Fruit fly (Drosophila melanogaster): ENCODE measurements around the gene CG43078.

CG43078 gene

dm6 chr3L:8607449-8607848 is 30.8 kb downstream of the CG43078 start (continued):
- 0 out of 2 replicates have a peak, but pooled peaks have one; percentile 35 for TF ChIP-seq Gug (GFP tag; IDR thresholded peaks at IDR 0.05)
- TF ChIP-seq eg (GFP tag; IDR thresholded peaks at IDR 0.05), result 0 out of 3 replicates have a peak, but pooled peaks have one; percentile 23
- TF ChIP-seq Sox15 (GFP tag; optimal IDR thresholded peaks at IDR 0.05), result no peak
- no peak for TF ChIP-seq dsx (GFP tag; optimal IDR thresholded peaks at IDR 0.05; ENCODE audit: poor library complexity, severe bottlenecking)
- TF ChIP-seq CG10669 (GFP tag; optimal IDR thresholded peaks at IDR 0.05), result peak; percentile 45
- TF ChIP-seq ss (GFP tag; optimal IDR thresholded peaks at IDR 0.05), result peak in 1 of 2 experiments; percentile 56
- TF ChIP-seq Smox (GFP tag; optimal IDR thresholded peaks at IDR 0.05), result peak; percentile 24
- TF ChIP-seq CG4318 (GFP tag; optimal IDR thresholded peaks at IDR 0.05), result no peak
- TF ChIP-seq Eip93F (GFP tag; optimal IDR thresholded peaks at IDR 0.05), result no peak
- TF ChIP-seq vri (GFP tag; optimal IDR thresholded peaks at IDR 0.05), result no peak
- peak; percentile 85 for TF ChIP-seq Eip78C (GFP tag)
- TF ChIP-seq CG10631 (GFP tag; optimal IDR thresholded peaks at IDR 0.05), result peak; percentile 43
- peak; percentile 23 for TF ChIP-seq acj6 (GFP tag; optimal IDR thresholded peaks at IDR 0.05)
- TF ChIP-seq CG3032 (tag; optimal IDR thresholded peaks at IDR 0.05), result no peak
- no peak for TF ChIP-seq Hr38 (GFP tag; optimal IDR thresholded peaks at IDR 0.05)
- TF ChIP-seq fkh (GFP tag; optimal IDR thresholded peaks at IDR 0.05), result no peak
- TF ChIP-seq fd59A (GFP tag; optimal IDR thresholded peaks at IDR 0.05), result peak; percentile 8

- TF ChIP-seq CG3032 (tag; optimal IDR thresholded peaks at IDR 0.05), result no peak
- TF ChIP-seq CG15336 (GFP tag; IDR thresholded peaks at IDR 0.05), result no peak
- no peak for TF ChIP-seq Sox102F (GFP tag; optimal IDR thresholded peaks at IDR 0.05)
- no peak for TF ChIP-seq dac (GFP tag; optimal IDR thresholded peaks at IDR 0.05)
- TF ChIP-seq salr (GFP tag; optimal IDR thresholded peaks at IDR 0.05), result no peak
- TF ChIP-seq Sox14 (GFP tag; optimal IDR thresholded peaks at IDR 0.05), result no peak
- TF ChIP-seq Sox15 (GFP tag; optimal IDR thresholded peaks at IDR 0.05), result no peak
- no peak for TF ChIP-seq CG8319 (GFP tag; optimal IDR thresholded peaks at IDR 0.05)
- no peak for TF ChIP-seq CG10669 (GFP tag; optimal IDR thresholded peaks at IDR 0.05)
- TF ChIP-seq svp (GFP tag), result no peak
- TF ChIP-seq fd85E (GFP tag; optimal IDR thresholded peaks at IDR 0.05), result no peak
- TF ChIP-seq lz (GFP tag; optimal IDR thresholded peaks at IDR 0.05), result no peak
- no peak for TF ChIP-seq CG32006 (GFP tag; optimal IDR thresholded peaks at IDR 0.05)
- no peak for TF ChIP-seq CG6163 (GFP tag; IDR thresholded peaks at IDR 0.05)
- no peak for TF ChIP-seq pdm3 (GFP tag; optimal IDR thresholded peaks at IDR 0.05)
These were observed 40.3 kb downstream of the CG43078 start, which contains the start of gene S-Lap1 for dm6 chr3L:8616935-8617334. Gene S-Lap1, plus strand, starts transcription at chr3L:8617235.

- TF ChIP-seq svp (GFP tag) (peak; percentile 58), fd85E (GFP tag; optimal IDR thresholded peaks at IDR 0.05) (no peak)
These were observed 43.0 kb downstream of the CG43078 start, which contains the start of gene S-Lap2 for dm6 chr3L:8619588-8619987. Gene S-Lap2, plus strand, starts transcription at chr3L:8619888.

dm6 chr3L:8621465-8621864 is 44.9 kb downstream of the CG43078 start:
- no peak for TF ChIP-seq topi (GFP tag; optimal IDR thresholded peaks at IDR 0.05)
- no peak for TF ChIP-seq esn (GFP tag; optimal IDR thresholded peaks at IDR 0.05)
- no peak for TF ChIP-seq Gug (GFP tag; IDR thresholded peaks at IDR 0.05)
- TF ChIP-seq eg (GFP tag; IDR thresholded peaks at IDR 0.05), result no peak

- TF ChIP-seq Hr38 (GFP tag; optimal IDR thresholded peaks at IDR 0.05) (no peak), Sox14 (GFP tag; optimal IDR thresholded peaks at IDR 0.05) (peak; percentile 60)
These were observed 47.3 kb downstream of the CG43078 start, which contains the start of the genes GAPsec and Zasp66 for dm6 chr3L:8623702-8624421. Gene GAPsec, minus strand, starts transcription at chr3L:8623901. Gene Zasp66, plus strand, starts transcription at chr3L:8624371.

All from whole organism, prepupa.